Worm (Caenorhabditis elegans) whole organism, L3 larva: ENCODE measurements around the gene F40G12.10.

Experiments
- nhr-12 ChIP-seq: fragments of 150-350 bp; optimal IDR thresholded peaks from 2 replicates; lab custom pipeline; 2014; ENCODE audit warnings: missing biosample characterization, missing genetic modification characterization
- pha-4 ChIP-seq: fragments of 150-350 bp; optimal IDR thresholded peaks from 2 replicates; lab custom pipeline; 2014; ENCODE audit warnings: missing biosample characterization, missing genetic modification reagents, missing genetic modification characterization
- snpc-4 ChIP-seq: fragments of 150-350 bp; optimal IDR thresholded peaks from 2 replicates; lab custom pipeline; 2014; ENCODE audit warnings: missing biosample characterization, missing genetic modification characterization

- TF ChIP-seq nhr-12 (tag; lab: Kevin White, UChicago) (no peak), snpc-4 (tag; lab: Kevin White, UChicago) (no peak), pha-4 (no peak)
Observed at ce11 chrV:14334901-14335300, 51.6 kb downstream of the F40G12.10 start, which contains the start of gene srm-5.
